Worm (Caenorhabditis elegans) whole organism, L2 larva: ENCODE measurements around the gene M70.2.

ENCODE experiments used
- alr-1 ChIP-seq: fragments of 150-350 bp; optimal IDR thresholded peaks from 2 replicates; lab custom pipeline; 2014; ENCODE audit warnings: missing biosample characterization, missing genetic modification characterization
- ama-1 ChIP-seq: fragments of 150-350 bp; optimal IDR thresholded peaks from 2 replicates; lab custom pipeline; 2018; ENCODE audit warnings: inconsistent platforms
- blmp-1 ChIP-seq: sonication (generic microtip); optimal IDR thresholded peaks from 2 replicates; lab custom pipeline; 2017; ENCODE audit warnings: missing genetic modification characterization, mild to moderate bottlenecking, missing compliant biosample characterization, antibody characterized with exemption, moderate library complexity; ENCODE audit not compliant: insufficient read depth
- dmd-4 ChIP-seq: sonication (generic microtip); optimal IDR thresholded peaks from 2 replicates; lab custom pipeline; 2017; ENCODE audit warnings: missing biosample characterization, missing genetic modification characterization
- egl-27 ChIP-seq: sonication (generic microtip); optimal IDR thresholded peaks from 3 replicates; lab custom pipeline; 2017; ENCODE audit warnings: missing biosample characterization, missing genetic modification reagents, missing genetic modification characterization
- lin-11 ChIP-seq: fragments of 150-350 bp; sonication (generic microtip); optimal IDR thresholded peaks from 2 replicates; lab custom pipeline; 2014; ENCODE audit warnings: missing biosample characterization, missing genetic modification characterization, inconsistent platforms, mixed read lengths
- lin-39 ChIP-seq: fragments of 150-350 bp; optimal IDR thresholded peaks from 2 replicates; lab custom pipeline; 2014; ENCODE audit warnings: missing biosample characterization, missing genetic modification reagents, missing genetic modification characterization
- mdl-1 ChIP-seq, 2 experiments: fragments of 150-350 bp in 1 of 2; sonication (generic microtip) in 1 of 2; optimal IDR thresholded peaks; 2 replicates each; lab custom pipeline; 2017; ENCODE audit warnings: missing biosample characterization in 2 of 2, missing genetic modification characterization in 2 of 2
- nhr-77 ChIP-seq: fragments of 150-350 bp; optimal IDR thresholded peaks from 2 replicates; lab custom pipeline; 2014; ENCODE audit warnings: missing biosample characterization, missing genetic modification characterization
- ztf-11 ChIP-seq: sonication (generic microtip); optimal IDR thresholded peaks from 2 replicates; lab custom pipeline; 2017; ENCODE audit warnings: missing biosample characterization, missing genetic modification characterization

DNA sequence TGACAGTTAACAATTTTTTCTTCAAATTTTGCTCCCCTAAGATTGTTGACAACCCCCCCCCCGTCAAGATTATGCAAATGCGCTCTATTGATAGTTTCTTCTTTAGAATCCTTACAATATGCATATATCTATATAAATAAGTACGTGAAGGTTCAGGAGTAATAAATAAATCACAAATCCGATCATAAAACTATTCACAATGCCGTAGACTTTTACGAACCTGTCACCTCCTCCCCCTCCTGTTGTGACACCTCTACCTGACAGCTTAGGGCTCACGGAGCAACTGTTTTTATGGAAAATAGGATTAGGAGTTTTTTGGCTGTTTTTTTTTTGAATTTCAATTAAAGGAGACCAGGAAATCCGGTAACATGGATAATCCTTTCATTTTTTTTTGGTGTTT, 49.3 kb downstream of the M70.2 start:
- TF ChIP-seq mdl-1 (tag; optimal IDR thresholded peaks at IDR 0.05; lab: Kevin White, UChicago) (no peak), blmp-1 (tag; lab: Kevin White, UChicago) (no peak), alr-1 (no peak), ztf-11 (no peak), ama-1 (lab: Kevin White, UChicago) (no peak), lin-39 (no peak), dmd-4 (tag; lab: Kevin White, UChicago) (no peak), lin-11 (tag; lab: Kevin White, UChicago) (no peak), egl-27 (tag; lab: Kevin White, UChicago) (no peak), nhr-77 (tag; lab: Kevin White, UChicago) (no peak)
